Worm (Caenorhabditis elegans): Measurements from ENCODE around the gene rpl-3.

DNA sequence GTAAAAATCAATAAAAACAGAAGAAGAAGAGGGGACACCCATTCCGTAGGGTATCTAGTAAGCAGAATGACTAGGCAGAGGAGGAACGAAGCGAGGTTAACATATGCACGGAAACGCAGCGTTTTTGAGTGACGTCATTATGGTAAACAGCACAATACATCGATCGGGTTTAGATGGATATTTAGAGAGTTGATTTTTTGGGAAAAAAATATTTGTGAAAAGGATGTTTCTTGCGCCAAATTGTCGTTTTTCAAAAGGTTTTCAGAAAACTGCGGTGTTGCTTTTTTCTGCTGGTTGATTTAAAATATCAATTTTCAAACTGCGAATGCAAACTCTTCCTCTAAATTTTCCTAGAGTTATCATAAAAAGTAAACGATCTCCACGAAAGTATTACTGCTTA, 36.3 kb upstream of the rpl-3 start, which contains the start of gene C36A4.10:
- TF ChIP-seq nhr-28 (tag; optimal IDR thresholded peaks at IDR 0.05) (no peak), ama-1 (optimal IDR thresholded peaks at IDR 0.05) (no peak), elt-3 (tag; optimal IDR thresholded peaks at IDR 0.05) (no peak), lin-39 (tag; optimal IDR thresholded peaks at IDR 0.05) (no peak), nhr-84 (tag; optimal IDR thresholded peaks at IDR 0.05) (no peak), nhr-19 (GFP tag; conservative IDR thresholded peaks at IDR 0.05) (no peak), nhr-237 (tag; optimal IDR thresholded peaks at IDR 0.05) (no peak), snu-23 (GFP tag; optimal IDR thresholded peaks at IDR 0.05) (no peak), lsy-2 (tag; optimal IDR thresholded peaks at IDR 0.05) (no peak), lin-15B (tag; optimal IDR thresholded peaks at IDR 0.05) (no peak), mef-2 (tag; optimal IDR thresholded peaks at IDR 0.05) (no peak), ceh-82 (tag; optimal IDR thresholded peaks at IDR 0.05) (no peak), blmp-1 (tag; optimal IDR thresholded peaks at IDR 0.05) (no peak)

Data from whole organism, L1 larva.